Fruit fly (Drosophila melanogaster) whole organism, embryonic: ENCODE data around the gene CG5853.

Experiments
- Abd-B ChIP-seq: fragments of 200-800 bp; sonication (Bioruptor generic); optimal IDR thresholded peaks from 2 replicates; lab custom pipeline; 2018; ENCODE audit warnings: missing biosample characterization, mild to moderate bottlenecking, missing genetic modification characterization, moderate library complexity
- B-H2 ChIP-seq: fragments of 200-800 bp; sonication (Bioruptor generic); optimal IDR thresholded peaks from 2 replicates; lab custom pipeline; 2018; ENCODE audit warnings: missing biosample characterization, mild to moderate bottlenecking, missing genetic modification characterization
- BEAF-32 ChIP-seq: fragments of 200-800 bp; sonication (Bioruptor generic); optimal IDR thresholded peaks from 3 replicates; lab custom pipeline; 2017; ENCODE audit warnings: missing biosample characterization, missing genetic modification characterization, mild to moderate bottlenecking, moderate library complexity, missing genetic modification reagents
- Blimp-1 ChIP-seq: fragments of 200-800 bp; sonication (Bioruptor generic); optimal IDR thresholded peaks from 3 replicates; lab custom pipeline; 2018; ENCODE audit warnings: missing biosample characterization, missing genetic modification characterization, mild to moderate bottlenecking, moderate library complexity, missing genetic modification reagents
- BtbVII ChIP-seq: fragments of 200-800 bp; sonication (Bioruptor generic); optimal IDR thresholded peaks from 3 replicates; lab custom pipeline; 2017; ENCODE audit warnings: missing biosample characterization, mild to moderate bottlenecking, missing genetic modification characterization
- C15 ChIP-seq: fragments of 200-800 bp; sonication (Bioruptor generic); IDR thresholded peaks from 3 replicates; pipeline ENCODE4 v1.3.6; 2022; ENCODE audit warnings: missing biosample characterization, missing genetic modification characterization
- CG10979 ChIP-seq: fragments of 200-800 bp; sonication (Bioruptor generic); optimal IDR thresholded peaks from 2 replicates; lab custom pipeline; 2018; ENCODE audit warnings: missing biosample characterization, mild to moderate bottlenecking, missing genetic modification characterization, moderate library complexity
- CG11093 ChIP-seq: fragments of 200-800 bp; sonication (Bioruptor generic); IDR thresholded peaks from 3 replicates; pipeline ENCODE4 v1.3.6; 2022; ENCODE audit warnings: missing biosample characterization, missing genetic modification characterization
- CG13424 ChIP-seq: fragments of 200-800 bp; sonication (Bioruptor generic); optimal IDR thresholded peaks from 2 replicates; lab custom pipeline; 2019; ENCODE audit warnings: missing biosample characterization, mild to moderate bottlenecking, missing genetic modification characterization, moderate library complexity
- CG14965 ChIP-seq: fragments of 200-800 bp; sonication (Bioruptor generic); optimal IDR thresholded peaks from 2 replicates; lab custom pipeline; 2016; ENCODE audit warnings: missing biosample characterization, missing genetic modification characterization, borderline replicate concordance
- CG15479 ChIP-seq: fragments of 200-800 bp; sonication (Bioruptor generic); optimal IDR thresholded peaks from 3 replicates; lab custom pipeline; 2019; ENCODE audit warnings: missing biosample characterization, mild to moderate bottlenecking, missing genetic modification characterization, moderate library complexity
- CG1602 ChIP-seq: fragments of 200-800 bp; sonication (Bioruptor generic); optimal IDR thresholded peaks from 3 replicates; lab custom pipeline; 2016; ENCODE audit warnings: missing biosample characterization, missing genetic modification characterization
- CG18599 ChIP-seq: fragments of 200-800 bp; sonication (Bioruptor generic); optimal IDR thresholded peaks from 3 replicates; lab custom pipeline; 2017; ENCODE audit warnings: missing biosample characterization, missing genetic modification characterization, mild to moderate bottlenecking, moderate library complexity, missing genetic modification reagents
- CG2202 ChIP-seq: fragments of 200-800 bp; sonication (Bioruptor generic); optimal IDR thresholded peaks from 2 replicates; lab custom pipeline; 2018; ENCODE audit warnings: missing biosample characterization, mild to moderate bottlenecking, missing genetic modification characterization
- CG31365 ChIP-seq: fragments of 200-800 bp; sonication (Bioruptor generic); optimal IDR thresholded peaks from 2 replicates; lab custom pipeline; 2018; ENCODE audit warnings: missing biosample characterization, mild to moderate bottlenecking, missing genetic modification characterization
- CG32772 ChIP-seq: fragments of 200-800 bp; sonication (Bioruptor generic); IDR thresholded peaks from 2 replicates; pipeline ENCODE4 v1.3.6; 2022; ENCODE audit warnings: missing biosample characterization, missing genetic modification characterization
- CG3407 ChIP-seq: fragments of 200-800 bp; sonication (Bioruptor generic); optimal IDR thresholded peaks from 2 replicates; lab custom pipeline; 2018; ENCODE audit warnings: missing biosample characterization, mild to moderate bottlenecking, missing genetic modification characterization
- CG3838 ChIP-seq: fragments of 200-800 bp; sonication (Bioruptor generic); optimal IDR thresholded peaks from 3 replicates; lab custom pipeline; 2016; ENCODE audit warnings: missing biosample characterization, missing genetic modification characterization
- CG5245 ChIP-seq: fragments of 200-800 bp; sonication (Bioruptor generic); optimal IDR thresholded peaks from 3 replicates; lab custom pipeline; 2016; ENCODE audit warnings: missing biosample characterization, missing genetic modification characterization
- CG6175 ChIP-seq: fragments of 200-800 bp; sonication (Bioruptor generic); IDR thresholded peaks from 3 replicates; pipeline ENCODE4 v1.3.6; 2022; ENCODE audit warnings: missing biosample characterization, missing genetic modification characterization
- CG7928 ChIP-seq: fragments of 200-800 bp; sonication (Bioruptor generic); optimal IDR thresholded peaks from 2 replicates; lab custom pipeline; 2017; ENCODE audit warnings: missing biosample characterization, mild to moderate bottlenecking, missing genetic modification characterization
- CG9609 ChIP-seq: fragments of 200-800 bp; sonication (Bioruptor generic); optimal IDR thresholded peaks from 3 replicates; lab custom pipeline; 2016; ENCODE audit warnings: missing biosample characterization, missing genetic modification characterization
- Dfd ChIP-seq, 2 experiments: fragments of >200 bp; optimal IDR thresholded peaks; 2 replicates each; lab custom pipeline; 2017; ENCODE audit warnings: missing biosample characterization in 2 of 2, missing genetic modification characterization in 2 of 2
- Ets65A ChIP-seq: fragments of 200-800 bp; sonication (Bioruptor generic); peaks from one replicate; lab custom pipeline; 2016; ENCODE audit warnings: missing biosample characterization, missing genetic modification characterization
- Gsc ChIP-seq: fragments of 200-800 bp; sonication (Bioruptor generic); IDR thresholded peaks from 2 replicates; pipeline ENCODE4 v1.3.6; 2022; ENCODE audit warnings: missing biosample characterization, missing genetic modification characterization
- Gug ChIP-seq: fragments of 200-800 bp; sonication (Bioruptor generic); IDR thresholded peaks from 4 replicates; pipeline ENCODE4 v1.3.6; 2022; ENCODE audit warnings: missing biosample characterization, missing genetic modification characterization
- Hmr ChIP-seq: fragments of 200-800 bp; sonication (Bioruptor generic); optimal IDR thresholded peaks from 3 replicates; lab custom pipeline; 2017; ENCODE audit warnings: mild to moderate bottlenecking, missing biosample characterization, missing genetic modification reagents, missing genetic modification characterization
- Kr ChIP-seq: fragments of 200-800 bp; sonication (Bioruptor generic); optimal IDR thresholded peaks from 2 replicates; lab custom pipeline; 2017; ENCODE audit warnings: missing biosample characterization, mild to moderate bottlenecking, missing genetic modification characterization
- NK7.1 ChIP-seq: fragments of 200-800 bp; sonication (Bioruptor generic); optimal IDR thresholded peaks from 3 replicates; lab custom pipeline; 2016; ENCODE audit warnings: missing biosample characterization, missing genetic modification characterization
- Poxn ChIP-seq: fragments of 200-800 bp; sonication (Bioruptor generic); IDR thresholded peaks from 2 replicates; pipeline ENCODE4 v1.3.6; 2022; ENCODE audit warnings: missing biosample characterization, missing genetic modification characterization
- Sin3A ChIP-seq: fragments of >200 bp; optimal IDR thresholded peaks from 2 replicates; lab custom pipeline; 2018
- ab ChIP-seq: fragments of 200-800 bp; sonication (Bioruptor generic); optimal IDR thresholded peaks from 2 replicates; lab custom pipeline; 2016; ENCODE audit warnings: missing biosample characterization, missing genetic modification characterization
- aop ChIP-seq: fragments of 200-800 bp; sonication (Bioruptor generic); IDR thresholded peaks from 2 replicates; pipeline ENCODE4 v1.3.6; 2022; ENCODE audit warnings: missing biosample characterization, missing genetic modification characterization
- br ChIP-seq: fragments of >200 bp; optimal IDR thresholded peaks from 2 replicates; lab custom pipeline; 2017
- cas ChIP-seq: fragments of 200-800 bp; sonication (Bioruptor generic); IDR thresholded peaks from 2 replicates; pipeline ENCODE4 v1.3.6; 2022; ENCODE audit warnings: missing biosample characterization, missing genetic modification characterization
- cg ChIP-seq: fragments of 200-800 bp; sonication (Bioruptor generic); optimal IDR thresholded peaks from 3 replicates; lab custom pipeline; 2019; ENCODE audit warnings: missing biosample characterization, mild to moderate bottlenecking, missing genetic modification characterization, moderate library complexity
- ci ChIP-seq: fragments of 200-800 bp; sonication (Bioruptor generic); IDR thresholded peaks from 3 replicates; pipeline ENCODE4 v1.3.6; 2022; ENCODE audit warnings: missing biosample characterization, missing genetic modification characterization
- dan ChIP-seq: fragments of 200-800 bp; sonication (Bioruptor generic); IDR thresholded peaks from 2 replicates; pipeline ENCODE4 v1.3.6; 2022; ENCODE audit warnings: missing biosample characterization, missing genetic modification characterization
- dysf ChIP-seq: fragments of 200-800 bp; sonication (Bioruptor generic); IDR thresholded peaks from 3 replicates; pipeline ENCODE4 v1.3.6; 2022; ENCODE audit warnings: missing biosample characterization, missing genetic modification characterization
- eve ChIP-seq, 2 experiments: fragments of >200 bp; optimal IDR thresholded peaks; 2 replicates each; lab custom pipeline; 2017; ENCODE audit warnings: missing biosample characterization in 2 of 2, missing genetic modification characterization in 2 of 2
- gce ChIP-seq: fragments of 200-800 bp; sonication (Bioruptor generic); IDR thresholded peaks from 3 replicates; pipeline ENCODE4 v1.3.6; 2022; ENCODE audit warnings: missing biosample characterization, missing genetic modification characterization
- gro ChIP-seq: fragments of 200-800 bp; sonication (Bioruptor generic); optimal IDR thresholded peaks from 2 replicates; lab custom pipeline; 2016; ENCODE audit warnings: missing biosample characterization, missing genetic modification characterization
- gsb-n ChIP-seq: fragments of 200-800 bp; sonication (Bioruptor generic); optimal IDR thresholded peaks from 3 replicates; lab custom pipeline; 2018; ENCODE audit warnings: missing biosample characterization, mild to moderate bottlenecking, missing genetic modification characterization
- klu ChIP-seq: fragments of 200-800 bp; sonication (Bioruptor generic); IDR thresholded peaks from 2 replicates; pipeline ENCODE4 v1.3.6; 2022; ENCODE audit warnings: missing biosample characterization, missing genetic modification characterization
- odd ChIP-seq: fragments of 200-800 bp; sonication (Bioruptor generic); optimal IDR thresholded peaks from 2 replicates; lab custom pipeline; 2017; ENCODE audit warnings: missing biosample characterization, mild to moderate bottlenecking, missing genetic modification characterization
- pnt ChIP-seq: fragments of 200-800 bp; sonication (Bioruptor generic); optimal IDR thresholded peaks from 3 replicates; lab custom pipeline; 2016; ENCODE audit warnings: missing biosample characterization, missing genetic modification characterization
- pzg ChIP-seq: fragments of 200-800 bp; sonication (Bioruptor generic); optimal IDR thresholded peaks from 3 replicates; lab custom pipeline; 2018; ENCODE audit warnings: missing biosample characterization, mild to moderate bottlenecking, missing genetic modification characterization, moderate library complexity
- ranshi ChIP-seq: fragments of 200-800 bp; sonication (Bioruptor generic); IDR thresholded peaks from 2 replicates; pipeline ENCODE4 v1.3.6; 2022; ENCODE audit warnings: missing biosample characterization, missing genetic modification characterization
- shn ChIP-seq: fragments of 200-800 bp; sonication (Bioruptor generic); optimal IDR thresholded peaks from 3 replicates; lab custom pipeline; 2016; ENCODE audit warnings: missing biosample characterization, missing genetic modification characterization
- tll ChIP-seq, 2 experiments: fragments of 200-800 bp in 1 of 2; fragments of >200 bp in 1 of 2; sonication (Bioruptor generic) in 1 of 2; optimal IDR thresholded peaks; 2 replicates each; lab custom pipeline; 2017 to 2019; ENCODE audit warnings: missing biosample characterization in 2 of 2, missing genetic modification characterization in 2 of 2, mild to moderate bottlenecking in 1 of 2, moderate library complexity in 1 of 2
- toy ChIP-seq: fragments of 200-800 bp; sonication (Bioruptor generic); IDR thresholded peaks from 2 replicates; pipeline ENCODE4 v1.3.6; 2022; ENCODE audit warnings: missing biosample characterization, missing genetic modification characterization
- z ChIP-seq: fragments of 200-800 bp; sonication (Bioruptor generic); IDR thresholded peaks from 3 replicates; pipeline ENCODE4 v1.3.6; 2022; ENCODE audit warnings: missing biosample characterization, missing genetic modification characterization
- zen ChIP-seq: fragments of 200-800 bp; sonication (Bioruptor generic); optimal IDR thresholded peaks from 3 replicates; lab custom pipeline; 2018; ENCODE audit warnings: missing biosample characterization, mild to moderate bottlenecking, missing genetic modification characterization, moderate library complexity

Gene CG5853

dm6 chr2L:9908468-9908967 lies 38.9 kb downstream of the CG5853 start, which contains the start of gene CG13124 (continued):
- TF ChIP-seq CG3407 (GFP tag; lab: Kevin White, UChicago) (no peak), klu (GFP tag; lab: Robert Waterston, UW) (no peak), shn (no peak), Kr (GFP tag; lab: Kevin White, UChicago) (no peak), CG11093 (GFP tag; lab: Robert Waterston, UW) (no peak), Poxn (GFP tag; lab: Robert Waterston, UW) (no peak), Sin3A (lab: Kevin White, UChicago) (no peak), CG3838 (GFP tag; lab: Kevin White, UChicago) (no peak), gce (GFP tag; lab: Robert Waterston, UW) (no peak), Abd-B (GFP tag; lab: Kevin White, UChicago) (no peak), Gsc (GFP tag; lab: Robert Waterston, UW) (no peak), C15 (no peak), eve (GFP tag; optimal IDR thresholded peaks at IDR 0.05; lab: Kevin White, UChicago) (no peak), CG10979 (no peak), CG1602 (GFP tag; lab: Kevin White, UChicago) (no peak), BtbVII (peak; percentile 60), Gug (GFP tag; lab: Robert Waterston, UW) (no peak), CG2202 (tag; lab: Kevin White, UChicago) (no peak), CG7928 (GFP tag; lab: Kevin White, UChicago) (no peak), dan (GFP tag; lab: Robert Waterston, UW) (no peak), toy (GFP tag; lab: Robert Waterston, UW) (no peak), ab (GFP tag; lab: Kevin White, UChicago) (no peak), Dfd (GFP tag; optimal IDR thresholded peaks at IDR 0.05; lab: Kevin White, UChicago) (no peak), zen (tag; lab: Kevin White, UChicago) (no peak), Blimp-1 (GFP tag; lab: Kevin White, UChicago) (no peak), BEAF-32 (GFP tag; lab: Kevin White, UChicago) (no peak), cas (no peak), z (no peak), odd (GFP tag; lab: Kevin White, UChicago) (no peak), gsb-n (tag; lab: Kevin White, UChicago) (no peak), CG32772 (GFP tag; lab: Robert Waterston, UW) (no peak), ranshi (GFP tag; lab: Robert Waterston, UW) (no peak), NK7.1 (GFP tag; lab: Kevin White, UChicago) (no peak), CG9609 (no peak), ci (peak; percentile 66; the same call in 2 of the 3 replicates), CG31365 (peak; percentile 40), gro (GFP tag; lab: Kevin White, UChicago) (no peak), pnt (GFP tag; lab: Kevin White, UChicago) (no peak), dysf (GFP tag; lab: Robert Waterston, UW) (peak; percentile 43; the same call in 2 of the 3 replicates), CG13424 (tag; lab: Kevin White, UChicago) (peak; percentile 40), tll (GFP tag; optimal IDR thresholded peaks at IDR 0.05; lab: Kevin White, UChicago) (no peak), aop (GFP tag; lab: Robert Waterston, UW) (no peak), Hmr (GFP tag; lab: Kevin White, UChicago) (peak; percentile 55), CG18599 (GFP tag; lab: Kevin White, UChicago) (peak; percentile 43), pzg (GFP tag; lab: Kevin White, UChicago) (no peak), CG6175 (GFP tag; lab: Robert Waterston, UW) (no peak), B-H2 (GFP tag; lab: Kevin White, UChicago) (peak; percentile 17), CG5245 (GFP tag; lab: Kevin White, UChicago) (no peak), Ets65A (no peak), cg (peak; percentile 46), CG14965 (GFP tag; lab: Kevin White, UChicago) (no peak), CG15479 (no peak), br (no peak)
